Fruit fly (Drosophila melanogaster) whole organism, pupa: Measurements from ENCODE around the gene CG13928.
A peak's percentile ranks its signal among the peaks of the same experiment; 100 is the strongest.

Experiments
- CG10348 ChIP-seq: fragments of 200-800 bp; sonication (Bioruptor generic); IDR thresholded peaks from 2 replicates; pipeline ENCODE4 v1.3.6; 2022; ENCODE audit warnings: missing biosample characterization, missing genetic modification characterization
- CG12605 ChIP-seq: fragments of 200-800 bp; sonication (Bioruptor generic); IDR thresholded peaks from 2 replicates; pipeline ENCODE4 v1.3.6; 2022; ENCODE audit warnings: missing biosample characterization, missing genetic modification characterization
- CG13204 ChIP-seq: fragments of 200-800 bp; sonication (Bioruptor generic); optimal IDR thresholded peaks from 2 replicates; lab custom pipeline; 2018; ENCODE audit warnings: missing biosample characterization, mild to moderate bottlenecking, missing genetic modification characterization, moderate library complexity
- CG14655 ChIP-seq: fragments of 200-800 bp; sonication (Bioruptor generic); optimal IDR thresholded peaks from 3 replicates; lab custom pipeline; 2017; ENCODE audit warnings: mild to moderate bottlenecking, missing biosample characterization, missing genetic modification reagents, missing genetic modification characterization
- CG15710 ChIP-seq: fragments of 200-800 bp; sonication (Bioruptor generic); optimal IDR thresholded peaks from 2 replicates; lab custom pipeline; 2018; ENCODE audit warnings: missing biosample characterization, mild to moderate bottlenecking, missing genetic modification characterization, moderate library complexity
- CG17806 ChIP-seq: fragments of 200-800 bp; sonication (Bioruptor generic); optimal IDR thresholded peaks from 2 replicates; lab custom pipeline; 2018; ENCODE audit warnings: missing biosample characterization, mild to moderate bottlenecking, missing genetic modification characterization, moderate library complexity
- CG32121 ChIP-seq: fragments of 200-800 bp; sonication (Bioruptor generic); IDR thresholded peaks from 2 replicates; pipeline ENCODE4 v1.3.6; 2022; ENCODE audit warnings: missing biosample characterization, missing genetic modification characterization
- CG34367 ChIP-seq: fragments of 200-800 bp; sonication (Bioruptor generic); optimal IDR thresholded peaks from 2 replicates; lab custom pipeline; 2018; ENCODE audit warnings: missing biosample characterization, mild to moderate bottlenecking, missing genetic modification characterization
- CG4496 ChIP-seq: fragments of 200-800 bp; sonication (Bioruptor generic); IDR thresholded peaks from 3 replicates; pipeline ENCODE4 v1.3.6; 2022; ENCODE audit warnings: missing biosample characterization, missing genetic modification characterization
- CG8159 ChIP-seq: fragments of 200-800 bp; sonication (Bioruptor generic); optimal IDR thresholded peaks from 3 replicates; lab custom pipeline; 2018; ENCODE audit warnings: missing biosample characterization, mild to moderate bottlenecking, missing genetic modification characterization, moderate library complexity
- CG8301 ChIP-seq: fragments of 200-800 bp; sonication (Bioruptor generic); optimal IDR thresholded peaks from 2 replicates; lab custom pipeline; 2018; ENCODE audit warnings: missing biosample characterization, mild to moderate bottlenecking, missing genetic modification characterization
- CG9948 ChIP-seq: fragments of 200-800 bp; sonication (Bioruptor generic); optimal IDR thresholded peaks from 2 replicates; lab custom pipeline; 2018; ENCODE audit warnings: missing biosample characterization, mild to moderate bottlenecking, missing genetic modification characterization, moderate library complexity
- D1 ChIP-seq: fragments of 200-800 bp; sonication (Bioruptor generic); optimal IDR thresholded peaks from 2 replicates; lab custom pipeline; 2018; ENCODE audit warnings: missing biosample characterization, mild to moderate bottlenecking, missing genetic modification characterization, moderate library complexity
- EcR ChIP-seq: fragments of 200-800 bp; sonication (Bioruptor generic); optimal IDR thresholded peaks from 3 replicates; lab custom pipeline; 2019; ENCODE audit warnings: missing biosample characterization, missing genetic modification characterization, mild to moderate bottlenecking, moderate library complexity, missing genetic modification reagents
- Ets98B ChIP-seq: fragments of 200-800 bp; sonication (Bioruptor generic); IDR thresholded peaks from 2 replicates; pipeline ENCODE4 v1.3.6; 2022; ENCODE audit warnings: missing biosample characterization, missing genetic modification characterization
- Pif1A ChIP-seq: fragments of 200-800 bp; sonication (Bioruptor generic); optimal IDR thresholded peaks from 3 replicates; lab custom pipeline; 2016; ENCODE audit warnings: missing biosample characterization, missing genetic modification characterization
- Pif1B ChIP-seq: fragments of 200-800 bp; sonication (Bioruptor generic); optimal IDR thresholded peaks from 3 replicates; lab custom pipeline; 2016; ENCODE audit warnings: missing biosample characterization, missing genetic modification characterization
- Snoo ChIP-seq: fragments of 200-800 bp; sonication (Bioruptor generic); optimal IDR thresholded peaks from 3 replicates; lab custom pipeline; 2017; ENCODE audit warnings: missing biosample characterization, mild to moderate bottlenecking, missing genetic modification characterization, inconsistent platforms
- fd96Ca ChIP-seq: fragments of 200-800 bp; sonication (Bioruptor generic); IDR thresholded peaks from 3 replicates; pipeline ENCODE4 v1.3.6; 2022; ENCODE audit warnings: missing biosample characterization, missing genetic modification characterization
- gl ChIP-seq: fragments of 200-800 bp; sonication (Bioruptor generic); optimal IDR thresholded peaks from 2 replicates; lab custom pipeline; 2018; ENCODE audit warnings: missing biosample characterization, mild to moderate bottlenecking, missing genetic modification characterization
- rn ChIP-seq: fragments of 200-800 bp; sonication (Bioruptor generic); IDR thresholded peaks from 2 replicates; pipeline ENCODE4 v1.3.6; 2022; ENCODE audit warnings: missing biosample characterization, missing genetic modification characterization

Gene CG13928

DNA sequence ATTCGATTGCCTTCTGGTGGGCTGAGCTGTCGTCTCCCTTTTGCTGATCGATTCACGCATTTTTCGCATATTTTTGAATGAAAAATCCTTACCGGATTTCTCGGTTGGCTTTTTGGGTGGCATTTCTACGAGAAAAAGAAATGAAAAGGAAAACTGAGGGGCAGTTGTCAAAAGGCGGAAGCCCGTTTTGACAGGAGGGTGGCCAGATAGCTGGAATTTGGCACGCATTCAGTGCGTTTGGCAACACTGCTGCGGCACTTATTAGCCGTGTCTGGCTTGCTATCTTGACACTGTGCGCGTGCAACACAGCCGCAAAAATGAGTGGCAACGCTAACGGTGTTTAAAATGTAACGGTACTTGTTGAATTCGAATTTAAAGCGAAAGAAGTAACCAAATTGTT lies 40.3 kb upstream of the CG13928 start, which contains the start of gene RpL23A:
Gene RpL23A (minus strand): TSS at position 151 of the 400 bp plus-strand sequence.
- TF ChIP-seq CG15710 (tag; lab: Kevin White, UChicago) (peak; percentile 63), CG34367 (tag; lab: Kevin White, UChicago) (peak; percentile 75), CG9948 (tag; lab: Kevin White, UChicago) (peak; percentile 40), fd96Ca (GFP tag; lab: Robert Waterston, UW) (peak; percentile 85), CG13204 (GFP tag; lab: Kevin White, UChicago) (peak; percentile 40), Snoo (peak; percentile 92), Ets98B (GFP tag; lab: Robert Waterston, UW) (peak; percentile 74), CG17806 (tag; lab: Kevin White, UChicago) (peak; percentile 47), CG14655 (no peak), CG12605 (GFP tag; lab: Robert Waterston, UW) (peak; percentile 46; the same call in 1 of the 2 replicates), CG32121 (GFP tag; lab: Robert Waterston, UW) (peak; percentile 68), gl (tag; lab: Kevin White, UChicago) (peak; percentile 29), rn (GFP tag; lab: Robert Waterston, UW) (peak; percentile 81), EcR (GFP tag; lab: Kevin White, UChicago) (no peak), CG4496 (GFP tag; lab: Robert Waterston, UW) (peak; percentile 92), Pif1A (no peak), CG8159 (peak; percentile 61), CG8301 (tag; lab: Kevin White, UChicago) (no peak)

DNA sequence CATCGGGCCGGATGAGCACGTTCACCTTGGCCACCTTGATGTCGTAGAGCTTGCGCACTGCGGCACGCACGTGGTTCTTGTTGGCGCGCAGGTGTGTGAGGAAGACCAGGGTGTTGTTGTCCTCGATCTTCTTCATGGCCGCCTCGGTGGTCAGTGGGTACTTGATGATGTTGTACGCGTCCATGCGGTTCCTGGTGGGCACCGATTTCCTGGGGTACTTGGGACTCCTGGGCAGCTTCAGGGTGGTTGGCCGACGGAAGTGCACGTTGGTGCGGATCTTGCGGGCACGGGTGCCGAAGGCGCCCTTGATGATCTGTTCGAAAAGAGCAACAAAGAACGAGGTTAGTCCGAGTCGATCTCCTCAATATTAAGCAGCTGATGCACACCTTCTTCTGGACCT lies 39.2 kb upstream of the CG13928 start:
- TF ChIP-seq CG14655 (no peak), CG10348 (no peak), fd96Ca (GFP tag; lab: Robert Waterston, UW) (no peak), CG32121 (GFP tag; lab: Robert Waterston, UW) (no peak), Ets98B (GFP tag; lab: Robert Waterston, UW) (no peak), CG34367 (tag; lab: Kevin White, UChicago) (no peak), D1 (tag; lab: Kevin White, UChicago) (no peak), CG13204 (GFP tag; lab: Kevin White, UChicago) (no peak), CG4496 (GFP tag; lab: Robert Waterston, UW) (no peak), CG9948 (tag; lab: Kevin White, UChicago) (no peak), CG8301 (tag; lab: Kevin White, UChicago) (no peak), EcR (GFP tag; lab: Kevin White, UChicago) (no peak), CG12605 (GFP tag; lab: Robert Waterston, UW) (no peak)

DNA sequence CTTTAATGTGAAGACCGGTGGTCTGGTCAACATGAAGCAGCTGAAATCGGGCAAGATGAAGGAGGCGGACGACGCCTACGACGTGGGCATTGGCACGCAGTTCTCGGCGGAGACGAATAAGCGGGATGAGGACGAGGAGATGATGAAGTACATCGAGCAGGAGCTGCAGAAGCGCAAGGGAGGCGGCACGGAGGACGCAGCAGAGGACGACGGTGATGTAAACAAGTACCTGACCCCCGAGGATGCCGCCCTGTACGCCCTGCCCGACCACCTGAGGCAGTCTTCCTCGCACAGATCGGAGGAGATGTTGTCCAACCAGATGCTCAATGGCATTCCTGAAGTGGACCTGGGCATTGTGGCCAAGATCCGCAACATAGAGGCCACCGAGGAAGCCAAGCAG lies 37.4 kb upstream of the CG13928 start:
- TF ChIP-seq D1 (tag; lab: Kevin White, UChicago) (no peak), CG14655 (no peak)

DNA sequence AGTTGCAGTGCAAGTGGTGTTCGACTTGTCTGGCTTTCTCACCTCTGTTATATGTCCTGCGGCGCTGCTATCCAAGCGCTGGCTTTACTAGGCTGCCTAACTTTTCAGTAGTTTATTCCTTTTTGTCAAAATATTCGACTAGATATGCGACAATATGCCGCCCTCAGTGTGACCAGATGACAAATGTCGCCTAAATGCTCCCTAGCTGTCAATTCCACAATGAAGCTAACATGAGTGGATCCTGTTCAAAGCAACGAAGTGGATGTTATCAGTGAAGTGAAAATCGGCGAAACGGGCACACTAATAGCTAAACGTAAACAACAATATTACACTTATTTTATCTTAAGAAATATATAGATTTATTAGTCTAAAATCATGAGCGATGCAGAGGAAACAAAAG lies 36.7 kb upstream of the CG13928 start, which contains the start of the genes Srrm234 and CG7974:
Gene Srrm234 (minus strand): TSS at position 189 of the 400 bp plus-strand sequence.
Gene CG7974 (plus strand): TSS at position 263 of the 400 bp plus-strand sequence.
- TF ChIP-seq CG8159 (no peak), CG15710 (tag; lab: Kevin White, UChicago) (no peak), Pif1A (no peak), EcR (GFP tag; lab: Kevin White, UChicago) (no peak), CG9948 (tag; lab: Kevin White, UChicago) (no peak), gl (tag; lab: Kevin White, UChicago) (no peak), Snoo (no peak), D1 (tag; lab: Kevin White, UChicago) (no peak), rn (GFP tag; lab: Robert Waterston, UW) (no peak), CG32121 (GFP tag; lab: Robert Waterston, UW) (no peak), CG14655 (no peak), CG12605 (GFP tag; lab: Robert Waterston, UW) (no peak), CG8301 (tag; lab: Kevin White, UChicago) (no peak)

DNA sequence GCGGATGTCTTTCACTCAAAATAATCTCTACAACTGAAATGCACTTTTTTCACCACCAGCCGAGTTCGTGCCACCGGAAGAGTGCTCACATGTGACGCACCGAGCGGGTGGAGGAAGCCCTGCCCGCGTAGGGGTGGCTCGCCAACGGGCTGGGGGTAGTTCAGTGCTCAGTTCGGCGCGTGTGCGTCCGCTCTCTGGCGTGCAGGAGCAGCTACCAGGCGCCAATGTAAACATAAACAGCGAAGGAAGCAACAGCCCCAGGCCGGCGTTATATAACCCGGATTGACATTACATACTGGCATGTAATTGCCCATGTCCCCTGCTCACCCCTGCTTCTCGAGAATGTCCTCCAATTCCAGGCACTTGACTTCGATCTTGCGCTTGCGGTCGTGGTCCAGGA lies 36.0 kb upstream of the CG13928 start:
- TF ChIP-seq CG8159 = no peak
- no peak for TF ChIP-seq EcR (GFP tag; lab: Kevin White, UChicago)
- 0 out of 3 replicates have a peak, but pooled peaks have one; percentile 17 for TF ChIP-seq fd96Ca (GFP tag; lab: Robert Waterston, UW)
- TF ChIP-seq CG14655 = no peak
- TF ChIP-seq Snoo = no peak

DNA sequence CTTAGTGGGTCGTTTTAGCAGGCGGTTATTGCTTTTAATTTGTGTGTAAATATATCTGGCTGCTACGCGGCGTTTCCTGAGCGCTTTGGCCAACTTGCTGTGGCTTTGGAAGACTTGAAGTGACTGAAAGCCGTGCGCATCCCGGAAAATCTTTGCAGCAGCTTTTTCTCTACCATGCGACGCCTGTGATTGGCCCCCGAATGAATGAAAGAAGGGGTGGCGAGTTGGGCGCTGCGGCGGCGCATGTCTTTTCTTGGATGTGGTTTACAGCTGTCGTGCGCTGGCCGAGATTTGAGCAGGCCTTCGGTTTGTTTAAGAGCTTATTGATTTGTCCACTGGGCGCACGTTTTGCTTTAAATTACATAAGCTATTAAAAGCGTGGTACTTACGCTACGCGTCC lies 35.4 kb upstream of the CG13928 start:
- TF ChIP-seq Pif1A (no peak), fd96Ca (GFP tag; lab: Robert Waterston, UW) (no peak), CG17806 (tag; lab: Kevin White, UChicago) (no peak), Ets98B (GFP tag; lab: Robert Waterston, UW) (no peak), CG12605 (GFP tag; lab: Robert Waterston, UW) (no peak), CG14655 (no peak), CG4496 (GFP tag; lab: Robert Waterston, UW) (no peak), CG13204 (GFP tag; lab: Kevin White, UChicago) (no peak), Pif1B (GFP tag; lab: Kevin White, UChicago) (no peak), Snoo (no peak), CG9948 (tag; lab: Kevin White, UChicago) (no peak)
- TF ChIP-seq, all 21 proteins: peak for 0
